Worm (Caenorhabditis elegans): ENCODE results near the gene wht-6.

Gene wht-6

ce11 chrIII:6442305-6443125, 29.0 kb upstream of the wht-6 start, which contains the start of gene mel-32 (continued):
- TF ChIP-seq lin-38 (GFP tag; IDR thresholded peaks at IDR 0.05) (peak; percentile 58), fkh-10 (GFP tag; optimal IDR thresholded peaks at IDR 0.05) (no peak), cey-2 (tag; optimal IDR thresholded peaks at IDR 0.05; ENCODE audit: borderline replicate concordance, insufficient read depth) (no peak), mxl-3 (GFP tag; optimal IDR thresholded peaks at IDR 0.05) (no peak), nhr-6 (tag; optimal IDR thresholded peaks at IDR 0.05) (no peak), vab-7 (GFP tag; IDR thresholded peaks at IDR 0.05) (no peak), R02D3.7 (tag; optimal IDR thresholded peaks at IDR 0.05) (no peak), daf-8 (GFP tag; IDR thresholded peaks at IDR 0.05) (no peak), hif-1 (tag; optimal IDR thresholded peaks at IDR 0.05) (peak in 1 of 2 experiments; percentile 6), lin-1 (GFP tag; IDR thresholded peaks at IDR 0.05) (peak; percentile 10; the same call in 1 of the 2 replicates), aly-2 (tag; optimal IDR thresholded peaks at IDR 0.05) (no peak), daf-19 (GFP tag; conservative IDR thresholded peaks at IDR 0.05) (no peak), Y5F2A.4 (GFP tag; optimal IDR thresholded peaks at IDR 0.05) (no peak), ceh-62 (tag; optimal IDR thresholded peaks at IDR 0.05) (no peak), pqm-1 (tag; optimal IDR thresholded peaks at IDR 0.05) (peak; percentile 81), Y75B8A.6 (GFP tag; IDR thresholded peaks at IDR 0.05) (no peak), madf-9 (GFP tag; conservative IDR thresholded peaks at IDR 0.05) (no peak), nhr-28 (tag; optimal IDR thresholded peaks at IDR 0.05) (peak; percentile 24), nhr-10 (tag; optimal IDR thresholded peaks at IDR 0.05) (no peak), dmd-6 (GFP tag; IDR thresholded peaks at IDR 0.05) (peak; percentile 31), ceh-82 (tag; optimal IDR thresholded peaks at IDR 0.05) (no peak), saeg-2 (GFP tag; IDR thresholded peaks at IDR 0.05) (no peak), nhr-76 (tag; optimal IDR thresholded peaks at IDR 0.05) (no peak), tra-1 (GFP tag; IDR thresholded peaks at IDR 0.05) (no peak), lim-7 (GFP tag; IDR thresholded peaks at IDR 0.05) (no peak), daf-12 (tag; optimal IDR thresholded peaks at IDR 0.05) (no peak), lir-3 (tag; optimal IDR thresholded peaks at IDR 0.05) (no peak), ama-1 (optimal IDR thresholded peaks at IDR 0.05) (peak; percentile 40), F44E2.7 (GFP tag; IDR thresholded peaks at IDR 0.05) (no peak), ces-1 (GFP tag; optimal IDR thresholded peaks at IDR 0.05) (no peak), egl-43 (GFP tag; IDR thresholded peaks at IDR 0.05) (no peak), nhr-11 (tag; optimal IDR thresholded peaks at IDR 0.05) (no peak), hlh-11 (tag; optimal IDR thresholded peaks at IDR 0.05) (peak; percentile 5), zag-1 (tag; optimal IDR thresholded peaks at IDR 0.05) (no peak), F10B5.3 (tag; optimal IDR thresholded peaks at IDR 0.05) (no peak), gei-8 (GFP tag; optimal IDR thresholded peaks at IDR 0.05) (no peak), nhr-25 (tag; optimal IDR thresholded peaks at IDR 0.05; ENCODE audit: borderline replicate concordance, insufficient read depth) (no peak), spr-3 (GFP tag; optimal IDR thresholded peaks at IDR 0.05) (no peak), nhr-111 (GFP tag; optimal IDR thresholded peaks at IDR 0.05) (no peak), nhr-77 (tag; optimal IDR thresholded peaks at IDR 0.05) (no peak), zip-2 (tag; optimal IDR thresholded peaks at IDR 0.05) (no peak), spr-1 (tag; optimal IDR thresholded peaks at IDR 0.05) (no peak), snpc-1.2 (GFP tag; IDR thresholded peaks at IDR 0.05) (0 out of 2 replicates have a peak, but pooled peaks have one; percentile 34), mes-2 (tag; optimal IDR thresholded peaks at IDR 0.05; ENCODE audit: poor library complexity, severe bottlenecking) (no peak), unc-130 (GFP tag; optimal IDR thresholded peaks at IDR 0.05) (peak; percentile 62), nhr-42 (GFP tag; IDR thresholded peaks at IDR 0.05) (no peak), F49E8.2 (tag; optimal IDR thresholded peaks at IDR 0.05; ENCODE audit: borderline replicate concordance) (no peak), pha-4 (GFP tag; IDR thresholded peaks at IDR 0.05) (no peak), pha-4 (tag; optimal IDR thresholded peaks at IDR 0.05) (no peak), Y48G9A.11 (GFP tag; IDR thresholded peaks at IDR 0.05) (peak; percentile 58; the same call in 1 of the 2 replicates)

Data from whole organism, L4 larva.